Fruit fly (Drosophila melanogaster) whole organism, embryonic: Measurements from ENCODE around the gene Ppox.
A peak's percentile ranks its signal among the peaks of the same experiment; 100 is the strongest.

Source experiments
- Adf1 ChIP-seq: fragments of 200-800 bp; sonication (Bioruptor generic); IDR thresholded peaks from 2 replicates; pipeline ENCODE4 v1.3.6; 2022; ENCODE audit warnings: missing biosample characterization, missing genetic modification characterization
- Atf6 ChIP-seq: fragments of 200-800 bp; sonication (Bioruptor generic); IDR thresholded peaks from 2 replicates; pipeline ENCODE4 v1.3.6; 2022; ENCODE audit warnings: missing biosample characterization, missing genetic modification characterization
- BEAF-32 ChIP-seq: fragments of 200-800 bp; sonication (Bioruptor generic); optimal IDR thresholded peaks from 3 replicates; lab custom pipeline; 2017; ENCODE audit warnings: missing biosample characterization, missing genetic modification characterization, mild to moderate bottlenecking, moderate library complexity, missing genetic modification reagents
- CG1024 ChIP-seq: fragments of 200-800 bp; sonication (Bioruptor generic); IDR thresholded peaks from 2 replicates; pipeline ENCODE4 v1.3.6; 2022; ENCODE audit warnings: missing biosample characterization, missing genetic modification characterization
- CG13123 ChIP-seq: fragments of 200-800 bp; sonication (Bioruptor generic); optimal IDR thresholded peaks from 2 replicates; lab custom pipeline; 2016; ENCODE audit warnings: missing biosample characterization, missing genetic modification characterization
- CG15696 ChIP-seq: fragments of 200-800 bp; sonication (Bioruptor generic); optimal IDR thresholded peaks from 2 replicates; lab custom pipeline; 2019; ENCODE audit warnings: missing biosample characterization, mild to moderate bottlenecking, missing genetic modification characterization, moderate library complexity
- CG16863 ChIP-seq: fragments of 200-800 bp; sonication (Bioruptor generic); optimal IDR thresholded peaks from 3 replicates; lab custom pipeline; 2016; ENCODE audit warnings: missing biosample characterization, missing genetic modification characterization
- CG17829 ChIP-seq: fragments of 200-800 bp; optimal IDR thresholded peaks from 2 replicates; lab custom pipeline; 2019; ENCODE audit warnings: missing biosample characterization, mild to moderate bottlenecking, missing genetic modification characterization, moderate library complexity
- CG2116 ChIP-seq: fragments of 200-800 bp; sonication (Bioruptor generic); optimal IDR thresholded peaks from 3 replicates; lab custom pipeline; 2018; ENCODE audit warnings: missing biosample characterization, mild to moderate bottlenecking, missing genetic modification characterization
- CG2129 ChIP-seq: fragments of 200-800 bp; sonication (Bioruptor generic); IDR thresholded peaks from 2 replicates; pipeline ENCODE4 v1.3.6; 2022; ENCODE audit warnings: missing biosample characterization, missing genetic modification characterization; ENCODE audit not compliant: partially characterized antibody
- CG30020 ChIP-seq: fragments of 200-800 bp; optimal IDR thresholded peaks from 2 replicates; lab custom pipeline; 2019; ENCODE audit warnings: missing biosample characterization, mild to moderate bottlenecking, missing genetic modification characterization, moderate library complexity
- CG32767 ChIP-seq: fragments of 200-800 bp; sonication (Bioruptor generic); IDR thresholded peaks from 2 replicates; pipeline ENCODE4 v1.3.6; 2022; ENCODE audit warnings: missing biosample characterization, missing genetic modification characterization
- CG3281 ChIP-seq: fragments of 200-800 bp; sonication (Bioruptor generic); optimal IDR thresholded peaks from 3 replicates; lab custom pipeline; 2017; ENCODE audit warnings: missing biosample characterization, mild to moderate bottlenecking, missing genetic modification characterization
- CG34422 ChIP-seq: fragments of 200-800 bp; sonication (Bioruptor generic); IDR thresholded peaks from 3 replicates; pipeline ENCODE4 v1.3.6; 2022; ENCODE audit warnings: missing biosample characterization, missing genetic modification characterization
- CG42726 ChIP-seq: fragments of 200-800 bp; sonication (Bioruptor generic); IDR thresholded peaks from 2 replicates; pipeline ENCODE4 v1.3.6; 2022; ENCODE audit warnings: missing biosample characterization, missing genetic modification characterization; ENCODE audit not compliant: partially characterized antibody
- CG6175 ChIP-seq: fragments of 200-800 bp; sonication (Bioruptor generic); IDR thresholded peaks from 3 replicates; pipeline ENCODE4 v1.3.6; 2022; ENCODE audit warnings: missing biosample characterization, missing genetic modification characterization
- CG6689 ChIP-seq: fragments of 200-800 bp; sonication (Bioruptor generic); IDR thresholded peaks from 2 replicates; pipeline ENCODE4 v1.3.6; 2022; ENCODE audit warnings: missing biosample characterization, missing genetic modification characterization
- CG6854 ChIP-seq: fragments of 200-800 bp; sonication (Bioruptor generic); optimal IDR thresholded peaks from 3 replicates; lab custom pipeline; 2017; ENCODE audit warnings: missing biosample characterization, mild to moderate bottlenecking, missing genetic modification characterization
- CG7372 ChIP-seq: fragments of 200-800 bp; sonication (Bioruptor generic); IDR thresholded peaks from 2 replicates; pipeline ENCODE4 v1.3.6; 2022; ENCODE audit warnings: missing biosample characterization, missing genetic modification characterization
- D ChIP-seq, 2 experiments: fragments of 200-800 bp in 1 of 2; fragments of >200 bp in 1 of 2; sonication (Bioruptor generic) in 1 of 2; optimal IDR thresholded peaks; 2 replicates in 1 of 2; 3 replicates in 1 of 2; lab custom pipeline; 2017; ENCODE audit warnings: mild to moderate bottlenecking in 1 of 2, missing biosample characterization in 1 of 2, missing genetic modification characterization in 1 of 2, missing genetic modification reagents in 1 of 2
- Dll ChIP-seq: fragments of 200-800 bp; sonication (Bioruptor generic); IDR thresholded peaks from 4 replicates; pipeline ENCODE4 v1.3.6; 2022; ENCODE audit warnings: missing biosample characterization, missing genetic modification characterization; ENCODE audit not compliant: partially characterized antibody
- Doc3 ChIP-seq: fragments of 200-800 bp; sonication (Bioruptor generic); IDR thresholded peaks from 3 replicates; pipeline ENCODE4 v1.3.6; 2022; ENCODE audit warnings: missing biosample characterization, missing genetic modification characterization; ENCODE audit not compliant: partially characterized antibody
- Dref ChIP-seq: fragments of 200-800 bp; sonication (Bioruptor generic); IDR thresholded peaks from 2 replicates; pipeline ENCODE4 v1.3.6; 2022; ENCODE audit warnings: missing biosample characterization, missing genetic modification characterization
- Elba2 ChIP-seq: fragments of 200-800 bp; sonication (Bioruptor generic); optimal IDR thresholded peaks from 3 replicates; lab custom pipeline; 2016; ENCODE audit warnings: missing biosample characterization, missing genetic modification characterization
- Fer1 ChIP-seq: fragments of 200-800 bp; sonication (Bioruptor generic); optimal IDR thresholded peaks from 2 replicates; lab custom pipeline; 2017; ENCODE audit warnings: missing biosample characterization, mild to moderate bottlenecking, missing genetic modification characterization
- Mes4 ChIP-seq: fragments of 200-800 bp; sonication (Bioruptor generic); optimal IDR thresholded peaks from 2 replicates; lab custom pipeline; 2016; ENCODE audit warnings: missing biosample characterization, missing genetic modification characterization
- Myb ChIP-seq: fragments of 200-800 bp; sonication (Bioruptor generic); optimal IDR thresholded peaks from 2 replicates; lab custom pipeline; 2016; ENCODE audit warnings: missing biosample characterization, missing genetic modification characterization
- NC2β ChIP-seq: fragments of 200-800 bp; sonication (Bioruptor generic); optimal IDR thresholded peaks from 2 replicates; lab custom pipeline; 2016; ENCODE audit warnings: missing biosample characterization, missing genetic modification characterization
- Pdp1 ChIP-seq, 2 experiments: fragments of 200-800 bp; sonication (Bioruptor generic); optimal IDR thresholded peaks; 3 replicates each; lab custom pipeline; 2016; ENCODE audit warnings: missing biosample characterization in 2 of 2, missing genetic modification characterization in 2 of 2, mild to moderate bottlenecking in 1 of 2, moderate library complexity in 1 of 2
- Scr ChIP-seq: fragments of 200-800 bp; sonication (Bioruptor generic); IDR thresholded peaks from 2 replicates; pipeline ENCODE4 v1.3.6; 2022; ENCODE audit warnings: missing biosample characterization, missing genetic modification characterization; ENCODE audit not compliant: partially characterized antibody
- Stat92E ChIP-seq, 3 experiments: fragments of >200 bp in 2 of 3; fragments of 200-800 bp in 1 of 3; sonication (Bioruptor generic) in 1 of 3; optimal IDR thresholded peaks; 2 replicates each; lab custom pipeline; 2017 to 2019; ENCODE audit warnings: missing biosample characterization in 3 of 3, missing genetic modification characterization in 3 of 3, mild to moderate bottlenecking in 1 of 3, moderate library complexity in 1 of 3
- ara ChIP-seq: fragments of 200-800 bp; sonication (Bioruptor generic); IDR thresholded peaks from 2 replicates; pipeline ENCODE4 v1.3.6; 2022; ENCODE audit warnings: missing biosample characterization, missing genetic modification characterization
- bbx ChIP-seq: fragments of 200-800 bp; sonication (Bioruptor generic); IDR thresholded peaks from 2 replicates; pipeline ENCODE4 v1.3.6; 2022; ENCODE audit warnings: missing biosample characterization, missing genetic modification characterization; ENCODE audit not compliant: partially characterized antibody
- fd64A ChIP-seq: fragments of 200-800 bp; sonication (Bioruptor generic); optimal IDR thresholded peaks from 3 replicates; lab custom pipeline; 2018; ENCODE audit warnings: missing biosample characterization, mild to moderate bottlenecking, missing genetic modification characterization
- ftz-f1 ChIP-seq: fragments of 200-800 bp; sonication (Bioruptor generic); optimal IDR thresholded peaks from 2 replicates; lab custom pipeline; 2016; ENCODE audit warnings: missing biosample characterization, missing genetic modification characterization
- hbn ChIP-seq: fragments of 200-800 bp; sonication (Bioruptor generic); IDR thresholded peaks from 2 replicates; pipeline ENCODE4 v1.3.6; 2022; ENCODE audit warnings: missing biosample characterization, missing genetic modification characterization; ENCODE audit not compliant: partially characterized antibody
- insv ChIP-seq, 2 experiments: fragments of 200-800 bp; sonication (Bioruptor generic); optimal IDR thresholded peaks; 3 replicates each; lab custom pipeline; 2016 to 2018; ENCODE audit warnings: missing biosample characterization in 2 of 2, missing genetic modification characterization in 2 of 2
- lbe ChIP-seq: fragments of 200-800 bp; sonication (Bioruptor generic); optimal IDR thresholded peaks from 2 replicates; lab custom pipeline; 2016; ENCODE audit warnings: missing biosample characterization, mild to moderate bottlenecking, missing genetic modification characterization
- mirr ChIP-seq: fragments of 200-800 bp; sonication (Bioruptor generic); optimal IDR thresholded peaks from 3 replicates; lab custom pipeline; 2018; ENCODE audit warnings: missing biosample characterization, mild to moderate bottlenecking, missing genetic modification characterization
- salm ChIP-seq: fragments of 200-800 bp; sonication (Bioruptor generic); optimal IDR thresholded peaks from 2 replicates; lab custom pipeline; 2018; ENCODE audit warnings: missing biosample characterization, mild to moderate bottlenecking, missing genetic modification characterization
- slbo ChIP-seq: fragments of 200-800 bp; sonication (Bioruptor generic); IDR thresholded peaks from 2 replicates; pipeline ENCODE4 v1.3.6; 2022; ENCODE audit warnings: missing biosample characterization, missing genetic modification characterization
- tap ChIP-seq: fragments of 200-800 bp; optimal IDR thresholded peaks from 3 replicates; lab custom pipeline; 2019; ENCODE audit warnings: missing biosample characterization, mild to moderate bottlenecking, missing genetic modification characterization, moderate library complexity
- twi ChIP-seq: fragments of 200-800 bp; optimal IDR thresholded peaks from 2 replicates; lab custom pipeline; 2019; ENCODE audit warnings: missing biosample characterization, mild to moderate bottlenecking, missing genetic modification characterization, moderate library complexity
- unc-4 ChIP-seq: fragments of 200-800 bp; sonication (Bioruptor generic); IDR thresholded peaks from 2 replicates; pipeline ENCODE4 v1.3.6; 2022; ENCODE audit warnings: missing biosample characterization, missing genetic modification characterization; ENCODE audit not compliant: partially characterized antibody
- wek ChIP-seq: fragments of 200-800 bp; sonication (Bioruptor generic); optimal IDR thresholded peaks from 3 replicates; lab custom pipeline; 2018; ENCODE audit warnings: missing biosample characterization, mild to moderate bottlenecking, missing genetic modification characterization, moderate library complexity
- zfh2 ChIP-seq: fragments of 200-800 bp; sonication (Bioruptor generic); optimal IDR thresholded peaks from 2 replicates; lab custom pipeline; 2016; ENCODE audit warnings: missing biosample characterization, missing genetic modification characterization

The Ppox gene

dm6 chr3R:24629877-24630808 is 31.5 kb downstream of the Ppox start, which contains the start of gene Wsck (continued):
- 0 out of 2 replicates have a peak, but pooled peaks have one; percentile 25 for TF ChIP-seq CG32767 (GFP tag; lab: Robert Waterston, UW)
- peak; percentile 73; the same call in 2 of the 3 replicates for TF ChIP-seq CG34422 (GFP tag; lab: Robert Waterston, UW)
- TF ChIP-seq NC2β (GFP tag; lab: Kevin White, UChicago) = peak; percentile 20
- TF ChIP-seq slbo = 0 out of 2 replicates have a peak, but pooled peaks have one; percentile 11
- TF ChIP-seq Elba2 (GFP tag; lab: Kevin White, UChicago) = peak; percentile 95
- TF ChIP-seq lbe (GFP tag; lab: Kevin White, UChicago) = no peak
- TF ChIP-seq bbx = peak; percentile 34; the same call in 1 of the 2 replicates
- TF ChIP-seq unc-4 (GFP tag; lab: Robert Waterston, UW) = peak; percentile 15; the same call in 1 of the 2 replicates
- TF ChIP-seq Pdp1 (GFP tag; optimal IDR thresholded peaks at IDR 0.05; lab: Kevin White, UChicago) = peak in 1 of 2 experiments; percentile 20
- no peak for TF ChIP-seq CG42726 (GFP tag; lab: Robert Waterston, UW)
- TF ChIP-seq Scr (GFP tag; lab: Robert Waterston, UW) = peak; percentile 36; the same call in 1 of the 2 replicates
- TF ChIP-seq CG7372 (GFP tag; lab: Robert Waterston, UW) = no peak
- peak; percentile 11 for TF ChIP-seq wek (GFP tag; lab: Kevin White, UChicago)
- TF ChIP-seq Dll (GFP tag; lab: Robert Waterston, UW) = 0 out of 4 replicates have a peak, but pooled peaks have one; percentile 28
- no peak for TF ChIP-seq CG15696 (tag; lab: Kevin White, UChicago)
- peak; percentile 99 for TF ChIP-seq Adf1 (GFP tag; lab: Robert Waterston, UW)
- no peak for TF ChIP-seq CG6175 (GFP tag; lab: Robert Waterston, UW)
- TF ChIP-seq BEAF-32 = no peak
- peak; percentile 2 for TF ChIP-seq ftz-f1 (GFP tag; lab: Kevin White, UChicago)
- peak; percentile 49 for TF ChIP-seq D (optimal IDR thresholded peaks at IDR 0.05; lab: Kevin White, UChicago)
- no peak for TF ChIP-seq D (GFP tag; optimal IDR thresholded peaks at IDR 0.05; lab: Kevin White, UChicago)
- TF ChIP-seq ara = no peak
- no peak for TF ChIP-seq zfh2
- TF ChIP-seq Fer1 (GFP tag; lab: Kevin White, UChicago) = no peak
- no peak for TF ChIP-seq CG6689
- TF ChIP-seq CG13123 (GFP tag; lab: Kevin White, UChicago) = no peak
- no peak for TF ChIP-seq CG2129 (GFP tag; lab: Robert Waterston, UW)
- TF ChIP-seq CG1024 (GFP tag; lab: Robert Waterston, UW) = no peak
- TF ChIP-seq CG6854 (GFP tag; lab: Kevin White, UChicago) = peak; percentile 7
- no peak for TF ChIP-seq Atf6
- TF ChIP-seq mirr (GFP tag; lab: Kevin White, UChicago) = peak; percentile 58
- no peak for TF ChIP-seq Doc3
- TF ChIP-seq insv (GFP tag; optimal IDR thresholded peaks at IDR 0.05; lab: Kevin White, UChicago) = peak in 1 of 2 experiments; percentile 89
- no peak for TF ChIP-seq tap (tag; lab: Kevin White, UChicago)
- peak; percentile 21 for TF ChIP-seq CG3281 (GFP tag; lab: Kevin White, UChicago)
- TF ChIP-seq salm (tag; lab: Kevin White, UChicago) = no peak
- TF ChIP-seq Mes4 (GFP tag; lab: Kevin White, UChicago) = no peak
- TF ChIP-seq CG30020 (tag; lab: Kevin White, UChicago) = no peak
- no peak for TF ChIP-seq CG16863
- TF ChIP-seq CG2116 (GFP tag; lab: Kevin White, UChicago) = peak; percentile 40
- no peak for TF ChIP-seq fd64A (GFP tag; lab: Kevin White, UChicago)
- peak; percentile 35; the same call in 1 of the 2 replicates for TF ChIP-seq hbn (GFP tag; lab: Robert Waterston, UW)
- TF ChIP-seq Myb (GFP tag; lab: Kevin White, UChicago) = no peak
- peak; percentile 31 for TF ChIP-seq twi (tag; lab: Kevin White, UChicago)
- peak in 1 of 3 experiments; percentile 65 for TF ChIP-seq Stat92E (GFP tag; optimal IDR thresholded peaks at IDR 0.05; lab: Kevin White, UChicago)
- TF ChIP-seq CG17829 (tag; lab: Kevin White, UChicago) = peak; percentile 21
- TF ChIP-seq Dref (GFP tag; lab: Robert Waterston, UW) = 0 out of 2 replicates have a peak, but pooled peaks have one; percentile 24
